Fruit fly (Drosophila melanogaster) whole organism, embryonic: ENCODE data around the gene mRpL48.

ENCODE experiments used
- Atf6 ChIP-seq: fragments of 200-800 bp; sonication (Bioruptor generic); IDR thresholded peaks from 2 replicates; pipeline ENCODE4 v1.3.6; 2022; ENCODE audit warnings: missing biosample characterization, missing genetic modification characterization
- Bgb ChIP-seq: fragments of 200-800 bp; sonication (Bioruptor generic); IDR thresholded peaks from 2 replicates; pipeline ENCODE4 v1.3.6; 2022; ENCODE audit warnings: missing biosample characterization, missing genetic modification characterization; ENCODE audit not compliant: partially characterized antibody
- CG10147 ChIP-seq: fragments of 200-800 bp; sonication (Bioruptor generic); optimal IDR thresholded peaks from 2 replicates; lab custom pipeline; 2019; ENCODE audit warnings: missing biosample characterization, mild to moderate bottlenecking, missing genetic modification characterization, moderate library complexity
- CG11398 ChIP-seq: fragments of 200-800 bp; sonication (Bioruptor generic); optimal IDR thresholded peaks from 2 replicates; lab custom pipeline; 2016; ENCODE audit warnings: missing biosample characterization, missing genetic modification characterization
- CG11504 ChIP-seq: fragments of 200-800 bp; sonication (Bioruptor generic); optimal IDR thresholded peaks from 3 replicates; lab custom pipeline; 2019; ENCODE audit warnings: missing biosample characterization, mild to moderate bottlenecking, missing genetic modification characterization, moderate library complexity
- CG12071 ChIP-seq: fragments of 200-800 bp; sonication (Bioruptor generic); optimal IDR thresholded peaks from 3 replicates; lab custom pipeline; 2018; ENCODE audit warnings: missing biosample characterization, mild to moderate bottlenecking, missing genetic modification characterization
- CG12391 ChIP-seq: fragments of 200-800 bp; sonication (Bioruptor generic); optimal IDR thresholded peaks from 3 replicates; lab custom pipeline; 2018; ENCODE audit warnings: missing biosample characterization, mild to moderate bottlenecking, missing genetic modification characterization, moderate library complexity
- CG12744 ChIP-seq: fragments of 200-800 bp; sonication (Bioruptor generic); optimal IDR thresholded peaks from 2 replicates; lab custom pipeline; 2016; ENCODE audit warnings: missing biosample characterization, missing genetic modification characterization
- CG14441 ChIP-seq: fragments of 200-800 bp; sonication (Bioruptor generic); IDR thresholded peaks from 2 replicates; pipeline ENCODE4 v1.3.6; 2022; ENCODE audit warnings: missing biosample characterization, missing genetic modification characterization
- CG14710 ChIP-seq: fragments of 200-800 bp; sonication (Bioruptor generic); optimal IDR thresholded peaks from 3 replicates; lab custom pipeline; 2019; ENCODE audit warnings: missing biosample characterization, mild to moderate bottlenecking, missing genetic modification characterization, moderate library complexity
- CG15269 ChIP-seq: fragments of 200-800 bp; sonication (Bioruptor generic); optimal IDR thresholded peaks from 2 replicates; lab custom pipeline; 2018; ENCODE audit warnings: missing biosample characterization, mild to moderate bottlenecking, missing genetic modification characterization, moderate library complexity
- CG17361 ChIP-seq: fragments of 200-800 bp; sonication (Bioruptor generic); IDR thresholded peaks from 3 replicates; pipeline ENCODE4 v1.3.6; 2022; ENCODE audit warnings: missing biosample characterization, missing genetic modification characterization
- CG2120 ChIP-seq: fragments of 200-800 bp; sonication (Bioruptor generic); optimal IDR thresholded peaks from 3 replicates; lab custom pipeline; 2016; ENCODE audit warnings: missing biosample characterization, missing genetic modification characterization
- CG32532 ChIP-seq: fragments of 200-800 bp; sonication (Bioruptor generic); IDR thresholded peaks from 2 replicates; pipeline ENCODE4 v1.3.6; 2022; ENCODE audit warnings: missing biosample characterization, missing genetic modification characterization
- CG3407 ChIP-seq: fragments of 200-800 bp; sonication (Bioruptor generic); optimal IDR thresholded peaks from 2 replicates; lab custom pipeline; 2018; ENCODE audit warnings: missing biosample characterization, mild to moderate bottlenecking, missing genetic modification characterization
- CG34224 ChIP-seq: fragments of 200-800 bp; sonication (Bioruptor generic); IDR thresholded peaks from 3 replicates; pipeline ENCODE4 v1.3.6; 2022; ENCODE audit warnings: missing biosample characterization, missing genetic modification characterization; ENCODE audit not compliant: partially characterized antibody
- CG34376 ChIP-seq: fragments of 200-800 bp; sonication (Bioruptor generic); optimal IDR thresholded peaks from 2 replicates; lab custom pipeline; 2018; ENCODE audit warnings: missing biosample characterization, mild to moderate bottlenecking, missing genetic modification characterization
- CG43689 ChIP-seq: fragments of 200-800 bp; sonication (Bioruptor generic); IDR thresholded peaks from 2 replicates; pipeline ENCODE4 v1.3.6; 2022; ENCODE audit warnings: missing biosample characterization, missing genetic modification characterization
- CG7372 ChIP-seq: fragments of 200-800 bp; sonication (Bioruptor generic); IDR thresholded peaks from 2 replicates; pipeline ENCODE4 v1.3.6; 2022; ENCODE audit warnings: missing biosample characterization, missing genetic modification characterization
- CG7839 ChIP-seq: fragments of 200-800 bp; sonication (Bioruptor generic); optimal IDR thresholded peaks from 3 replicates; lab custom pipeline; 2018; ENCODE audit warnings: missing biosample characterization, mild to moderate bottlenecking, missing genetic modification characterization, moderate library complexity
- CG7963 ChIP-seq: fragments of 200-800 bp; sonication (Bioruptor generic); IDR thresholded peaks from 3 replicates; pipeline ENCODE4 v1.3.6; 2022; ENCODE audit warnings: missing biosample characterization, missing genetic modification characterization; ENCODE audit not compliant: partially characterized antibody
- CG8281 ChIP-seq: fragments of 200-800 bp; sonication (Bioruptor generic); optimal IDR thresholded peaks from 2 replicates; lab custom pipeline; 2018; ENCODE audit warnings: missing biosample characterization, mild to moderate bottlenecking, missing genetic modification characterization, moderate library complexity
- CG8388 ChIP-seq: fragments of 200-800 bp; sonication (Bioruptor generic); optimal IDR thresholded peaks from 2 replicates; lab custom pipeline; 2019; ENCODE audit warnings: missing biosample characterization, mild to moderate bottlenecking, missing genetic modification characterization, moderate library complexity
- CG9727 ChIP-seq: fragments of 200-800 bp; sonication (Bioruptor generic); optimal IDR thresholded peaks from 3 replicates; lab custom pipeline; 2017; ENCODE audit warnings: missing biosample characterization, mild to moderate bottlenecking, missing genetic modification characterization
- CG9817 ChIP-seq: fragments of 200-800 bp; sonication (Bioruptor generic); optimal IDR thresholded peaks from 2 replicates; lab custom pipeline; 2018; ENCODE audit warnings: missing biosample characterization, mild to moderate bottlenecking, missing genetic modification characterization, moderate library complexity
- E2f1 ChIP-seq: fragments of 200-800 bp; sonication (Bioruptor generic); IDR thresholded peaks from 2 replicates; pipeline ENCODE4 v1.3.6; 2022; ENCODE audit warnings: missing biosample characterization, missing genetic modification characterization
- Ets65A ChIP-seq: fragments of 200-800 bp; sonication (Bioruptor generic); peaks from one replicate; lab custom pipeline; 2016; ENCODE audit warnings: missing biosample characterization, missing genetic modification characterization
- Gug ChIP-seq: fragments of 200-800 bp; sonication (Bioruptor generic); IDR thresholded peaks from 4 replicates; pipeline ENCODE4 v1.3.6; 2022; ENCODE audit warnings: missing biosample characterization, missing genetic modification characterization
- HLH4C ChIP-seq: fragments of 200-800 bp; sonication (Bioruptor generic); IDR thresholded peaks from 3 replicates; pipeline ENCODE4 v1.3.6; 2022; ENCODE audit warnings: missing biosample characterization, missing genetic modification characterization; ENCODE audit not compliant: partially characterized antibody
- HmgZ ChIP-seq: fragments of 200-800 bp; sonication (Bioruptor generic); optimal IDR thresholded peaks from 2 replicates; lab custom pipeline; 2018; ENCODE audit warnings: missing biosample characterization, mild to moderate bottlenecking, missing genetic modification characterization
- Hmx ChIP-seq: fragments of 200-800 bp; sonication (Bioruptor generic); optimal IDR thresholded peaks from 2 replicates; lab custom pipeline; 2016; ENCODE audit warnings: missing biosample characterization, missing genetic modification characterization
- MTF-1 ChIP-seq: fragments of 200-800 bp; sonication (Bioruptor generic); optimal IDR thresholded peaks from 2 replicates; lab custom pipeline; 2018; ENCODE audit warnings: missing biosample characterization, mild to moderate bottlenecking, missing genetic modification characterization, borderline replicate concordance
- Nf-YB ChIP-seq: fragments of 200-800 bp; sonication (Bioruptor generic); optimal IDR thresholded peaks from 3 replicates; lab custom pipeline; 2019; ENCODE audit warnings: missing biosample characterization, mild to moderate bottlenecking, missing genetic modification characterization, moderate library complexity
- Sin3A ChIP-seq: fragments of >200 bp; optimal IDR thresholded peaks from 2 replicates; lab custom pipeline; 2018
- ac ChIP-seq: fragments of 200-800 bp; sonication (Bioruptor generic); optimal IDR thresholded peaks from 3 replicates; lab custom pipeline; 2017; ENCODE audit warnings: missing biosample characterization, mild to moderate bottlenecking, missing genetic modification characterization
- bcd ChIP-seq: fragments of 200-800 bp; sonication (Bioruptor generic); optimal IDR thresholded peaks from 2 replicates; lab custom pipeline; 2017; ENCODE audit warnings: missing biosample characterization, mild to moderate bottlenecking, missing genetic modification characterization
- chinmo ChIP-seq: fragments of 200-800 bp; sonication (Bioruptor generic); IDR thresholded peaks from 4 replicates; pipeline ENCODE4 v1.3.6; 2022; ENCODE audit warnings: missing biosample characterization, missing genetic modification characterization; ENCODE audit not compliant: partially characterized antibody
- chm ChIP-seq: fragments of 200-800 bp; sonication (Bioruptor generic); IDR thresholded peaks from 2 replicates; pipeline ENCODE4 v1.3.6; 2022; ENCODE audit warnings: missing biosample characterization, missing genetic modification characterization
- chn ChIP-seq: fragments of 200-800 bp; sonication (Bioruptor generic); optimal IDR thresholded peaks from 2 replicates; lab custom pipeline; 2016; ENCODE audit warnings: missing biosample characterization, missing genetic modification characterization
- cwo ChIP-seq: fragments of 200-800 bp; sonication (Bioruptor generic); optimal IDR thresholded peaks from 3 replicates; lab custom pipeline; 2017; ENCODE audit warnings: missing biosample characterization, missing genetic modification characterization, mild to moderate bottlenecking, moderate library complexity, missing genetic modification reagents
- dan ChIP-seq: fragments of 200-800 bp; sonication (Bioruptor generic); IDR thresholded peaks from 2 replicates; pipeline ENCODE4 v1.3.6; 2022; ENCODE audit warnings: missing biosample characterization, missing genetic modification characterization
- emc ChIP-seq: fragments of 200-800 bp; sonication (Bioruptor generic); optimal IDR thresholded peaks from 2 replicates; lab custom pipeline; 2016; ENCODE audit warnings: missing biosample characterization, missing genetic modification characterization
- fd102C ChIP-seq: fragments of 200-800 bp; sonication (Bioruptor generic); optimal IDR thresholded peaks from 2 replicates; lab custom pipeline; 2018; ENCODE audit warnings: missing biosample characterization, mild to moderate bottlenecking, missing genetic modification characterization, moderate library complexity
- fd64A ChIP-seq: fragments of 200-800 bp; sonication (Bioruptor generic); optimal IDR thresholded peaks from 3 replicates; lab custom pipeline; 2018; ENCODE audit warnings: missing biosample characterization, mild to moderate bottlenecking, missing genetic modification characterization
- gsb-n ChIP-seq: fragments of 200-800 bp; sonication (Bioruptor generic); optimal IDR thresholded peaks from 3 replicates; lab custom pipeline; 2018; ENCODE audit warnings: missing biosample characterization, mild to moderate bottlenecking, missing genetic modification characterization
- jing ChIP-seq: fragments of 200-800 bp; sonication (Bioruptor generic); optimal IDR thresholded peaks from 2 replicates; lab custom pipeline; 2018; ENCODE audit warnings: missing biosample characterization, mild to moderate bottlenecking, missing genetic modification characterization
- kah ChIP-seq: fragments of 200-800 bp; sonication (Bioruptor generic); optimal IDR thresholded peaks from 2 replicates; lab custom pipeline; 2018; ENCODE audit warnings: missing biosample characterization, mild to moderate bottlenecking, missing genetic modification characterization
- prd ChIP-seq, 3 experiments: fragments of >200 bp in 2 of 3; fragments of 200-800 bp in 1 of 3; sonication (Bioruptor generic) in 1 of 3; optimal IDR thresholded peaks in 2 of 3; IDR thresholded peaks in 1 of 3; 2 replicates in 2 of 3; 3 replicates in 1 of 3; pipeline versions ENCODE4 v1.3.6 to Lab custom; 2017 to 2022; ENCODE audit warnings: missing biosample characterization in 1 of 3, missing genetic modification characterization in 1 of 3
- pzg ChIP-seq: fragments of 200-800 bp; sonication (Bioruptor generic); optimal IDR thresholded peaks from 3 replicates; lab custom pipeline; 2018; ENCODE audit warnings: missing biosample characterization, mild to moderate bottlenecking, missing genetic modification characterization, moderate library complexity
- toy ChIP-seq: fragments of 200-800 bp; sonication (Bioruptor generic); IDR thresholded peaks from 2 replicates; pipeline ENCODE4 v1.3.6; 2022; ENCODE audit warnings: missing biosample characterization, missing genetic modification characterization
- zfh1 ChIP-seq: fragments of 200-800 bp; sonication (Bioruptor generic); IDR thresholded peaks from 3 replicates; pipeline ENCODE4 v1.3.6; 2022; ENCODE audit warnings: missing biosample characterization, missing genetic modification characterization

Gene mRpL48

DNA sequence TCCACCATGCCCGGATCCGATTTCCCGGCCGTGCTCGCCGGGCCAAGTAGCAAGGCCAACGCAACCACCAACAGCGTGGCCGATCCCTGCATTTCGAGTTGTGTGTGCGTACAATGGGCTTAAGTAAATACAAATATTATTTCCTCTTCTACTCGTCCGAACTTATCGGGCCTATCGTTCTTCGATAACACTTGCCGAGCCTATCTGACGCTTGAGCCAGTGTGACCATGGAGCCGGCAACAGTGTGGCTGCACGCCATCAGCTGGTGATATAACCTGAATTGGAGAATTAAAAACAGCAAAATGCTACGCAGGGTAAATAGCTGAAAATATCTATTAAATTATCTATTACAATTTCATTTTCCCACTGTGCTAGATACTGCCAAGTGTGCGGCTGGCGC is at the start of gene mRpL48, which contains the start of gene CG17660:
TSS of gene mRpL48 (plus strand) at position 239 of the 400 bp plus-strand sequence.
TSS of gene CG17660 (minus strand) at position 198 of the 400 bp plus-strand sequence.
- TF ChIP-seq CG10147 (GFP tag; lab: Kevin White, UChicago) (no peak), jing (GFP tag; lab: Kevin White, UChicago) (no peak), CG11504 (no peak), CG7963 (GFP tag; lab: Robert Waterston, UW) (peak; percentile 75), CG43689 (GFP tag; lab: Robert Waterston, UW) (no peak), ac (GFP tag; lab: Kevin White, UChicago) (no peak), toy (no peak), E2f1 (no peak), Bgb (peak; percentile 79), fd64A (GFP tag; lab: Kevin White, UChicago) (no peak), CG8281 (tag; lab: Kevin White, UChicago) (no peak), CG11398 (peak; percentile 11), HmgZ (tag; lab: Kevin White, UChicago) (peak; percentile 86), pzg (GFP tag; lab: Kevin White, UChicago) (peak; percentile 92), emc (GFP tag; lab: Kevin White, UChicago) (no peak), HLH4C (GFP tag; lab: Robert Waterston, UW) (peak; percentile 83), chm (no peak), CG7839 (tag; lab: Kevin White, UChicago) (no peak), Gug (GFP tag; lab: Robert Waterston, UW) (no peak), prd (optimal IDR thresholded peaks at IDR 0.05; lab: Kevin White, UChicago) (no peak), prd (GFP tag; IDR thresholded peaks at IDR 0.05; lab: Robert Waterston, UW) (no peak), CG12071 (GFP tag; lab: Kevin White, UChicago) (no peak), CG14710 (tag; lab: Kevin White, UChicago) (peak; percentile 65), MTF-1 (GFP tag; lab: Kevin White, UChicago) (peak; percentile 3), CG9817 (tag; lab: Kevin White, UChicago) (no peak), Nf-YB (GFP tag; lab: Kevin White, UChicago) (no peak), CG8388 (GFP tag; lab: Kevin White, UChicago) (no peak), CG12744 (GFP tag; lab: Kevin White, UChicago) (no peak), CG14441 (GFP tag; lab: Robert Waterston, UW) (no peak), Hmx (GFP tag; lab: Kevin White, UChicago) (no peak), CG3407 (GFP tag; lab: Kevin White, UChicago) (no peak), CG12391 (peak; percentile 11), CG7372 (GFP tag; lab: Robert Waterston, UW) (no peak), chn (GFP tag; lab: Kevin White, UChicago) (no peak), Atf6 (GFP tag; lab: Robert Waterston, UW) (no peak), cwo (GFP tag; lab: Kevin White, UChicago) (no peak), CG2120 (peak; percentile 42), kah (GFP tag; lab: Kevin White, UChicago) (no peak), CG15269 (tag; lab: Kevin White, UChicago) (no peak), dan (GFP tag; lab: Robert Waterston, UW) (no peak), CG32532 (GFP tag; lab: Robert Waterston, UW) (no peak), CG9727 (GFP tag; lab: Kevin White, UChicago) (no peak), bcd (GFP tag; lab: Kevin White, UChicago) (peak; percentile 11), fd102C (GFP tag; lab: Kevin White, UChicago) (no peak), Sin3A (lab: Kevin White, UChicago) (peak; percentile 65), gsb-n (tag; lab: Kevin White, UChicago) (no peak), chinmo (GFP tag; lab: Robert Waterston, UW) (peak; percentile 96), Ets65A (peak; percentile 45), CG34376 (GFP tag; lab: Kevin White, UChicago) (peak; percentile 33), zfh1 (no peak), CG17361 (GFP tag; lab: Robert Waterston, UW) (no peak), CG34224 (GFP tag; lab: Robert Waterston, UW) (peak; percentile 73)
